Worm (Caenorhabditis elegans): ENCODE data around the gene pigg-1.

Gene pigg-1

ce11 chrII:8581700-8582099, 18.4 kb downstream of the pigg-1 start, which contains the start of gene arl-1:
Gene arl-1 (plus strand): TSS chrII:8582000.
- TF ChIP-seq nhr-28 (tag; optimal IDR thresholded peaks at IDR 0.05) (no peak), mml-1 (tag; optimal IDR thresholded peaks at IDR 0.05) (no peak), ZK546.5 (tag; optimal IDR thresholded peaks at IDR 0.05) (no peak), nfya-1 (tag; optimal IDR thresholded peaks at IDR 0.05; ENCODE audit: insufficient read depth) (no peak), skn-1 (tag; optimal IDR thresholded peaks at IDR 0.05) (no peak), zag-1 (tag; optimal IDR thresholded peaks at IDR 0.05) (no peak), elt-2 (tag; optimal IDR thresholded peaks at IDR 0.05) (no peak), jun-1 (tag; optimal IDR thresholded peaks at IDR 0.05) (no peak), mdl-1 (tag; optimal IDR thresholded peaks at IDR 0.05) (no peak), lsy-12 (tag; optimal IDR thresholded peaks at IDR 0.05) (no peak), R02D3.7 (tag; optimal IDR thresholded peaks at IDR 0.05) (no peak), aly-2 (tag; optimal IDR thresholded peaks at IDR 0.05) (no peak), daf-12 (tag; optimal IDR thresholded peaks at IDR 0.05) (no peak), ceh-9 (tag; optimal IDR thresholded peaks at IDR 0.05) (no peak)

DNA sequence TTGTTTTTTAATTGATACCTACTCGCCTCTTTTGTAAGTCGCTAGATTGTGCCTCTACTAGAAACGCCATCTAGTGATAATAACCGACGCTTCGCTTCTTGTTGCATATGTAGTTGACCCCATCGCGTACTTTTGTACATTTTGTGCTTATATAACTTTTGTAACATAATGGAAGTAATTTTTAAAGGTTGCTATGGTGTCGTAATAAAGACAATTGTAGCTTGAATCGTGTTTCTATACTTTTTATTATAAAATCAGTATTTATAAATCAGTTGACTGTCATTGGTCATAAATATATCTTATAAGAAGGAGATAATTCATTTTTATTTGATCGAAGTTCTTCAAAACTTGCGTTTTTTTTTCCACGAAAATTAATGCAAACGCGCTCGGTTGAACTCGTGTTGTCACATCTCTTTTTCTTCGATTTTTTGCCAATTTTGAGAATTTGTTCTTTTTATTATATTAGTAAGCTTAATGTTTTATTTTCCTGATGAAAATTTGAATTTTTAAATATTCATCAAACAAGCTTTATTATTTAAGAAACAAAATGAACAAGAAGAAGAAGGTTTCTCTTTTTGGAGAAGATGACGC, 22.5 kb downstream of the pigg-1 start, which contains the start of gene F54C9.9:
Gene F54C9.9 (plus strand): TSS at position 541 of the 591 bp plus-strand sequence.
- TF ChIP-seq nhr-43 (tag; optimal IDR thresholded peaks at IDR 0.05; ENCODE audit: poor library complexity, severe bottlenecking) (no peak), pha-4 (tag; optimal IDR thresholded peaks at IDR 0.05) (peak; percentile 71), nhr-67 (tag; optimal IDR thresholded peaks at IDR 0.05) (peak; percentile 35), elt-2 (tag; optimal IDR thresholded peaks at IDR 0.05) (no peak), sea-2 (GFP tag; optimal IDR thresholded peaks at IDR 0.05) (no peak), fkh-2 (tag; optimal IDR thresholded peaks at IDR 0.05) (no peak), lin-15B (tag; optimal IDR thresholded peaks at IDR 0.05) (peak; percentile 42), nfya-1 (tag; optimal IDR thresholded peaks at IDR 0.05; ENCODE audit: insufficient read depth) (peak; percentile 21), nhr-25 (tag; optimal IDR thresholded peaks at IDR 0.05) (no peak)

DNA sequence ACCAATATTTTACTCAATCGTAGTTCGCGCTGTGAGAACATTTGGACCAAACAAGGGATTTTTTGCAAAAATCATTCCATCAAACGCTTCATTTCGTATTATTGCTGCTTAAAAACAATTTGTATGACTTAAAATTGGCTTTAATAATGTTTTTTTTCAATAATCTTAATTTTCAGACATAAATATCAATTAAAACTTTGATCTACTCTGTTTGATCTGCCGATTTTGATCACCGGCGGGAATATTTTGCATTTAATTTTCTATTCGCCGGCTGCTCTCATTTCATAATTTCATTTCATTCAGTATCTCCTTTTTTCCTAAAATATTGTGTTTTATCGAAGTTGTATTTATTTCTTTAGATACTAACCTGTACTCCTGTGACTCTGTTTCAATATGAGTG, 24.9 kb downstream of the pigg-1 start, which contains the start of gene puf-5:
Gene puf-5 (plus strand): TSS at position 358 of the 400 bp plus-strand sequence.
- TF ChIP-seq elt-2 (tag; optimal IDR thresholded peaks at IDR 0.05) = no peak
- no peak for TF ChIP-seq sea-2 (GFP tag; optimal IDR thresholded peaks at IDR 0.05)
- no peak for TF ChIP-seq nhr-25 (tag; optimal IDR thresholded peaks at IDR 0.05)

- no peak for TF ChIP-seq aly-2 (tag; optimal IDR thresholded peaks at IDR 0.05)
- TF ChIP-seq tbx-2 (tag; optimal IDR thresholded peaks at IDR 0.05) = no peak
- no peak for TF ChIP-seq nhr-23 (tag; optimal IDR thresholded peaks at IDR 0.05)
- TF ChIP-seq nhr-67 (tag; optimal IDR thresholded peaks at IDR 0.05) = no peak
- no peak for TF ChIP-seq fkh-10 (GFP tag; optimal IDR thresholded peaks at IDR 0.05)
- TF ChIP-seq skn-1 (tag; optimal IDR thresholded peaks at IDR 0.05) = no peak
- no peak for TF ChIP-seq ceh-82 (tag; optimal IDR thresholded peaks at IDR 0.05)
- no peak for TF ChIP-seq ztf-4 (tag; optimal IDR thresholded peaks at IDR 0.05)
- no peak for TF ChIP-seq pqm-1 (tag; optimal IDR thresholded peaks at IDR 0.05)
- no peak for TF ChIP-seq ZK546.5 (tag; optimal IDR thresholded peaks at IDR 0.05)
- no peak for TF ChIP-seq elt-3 (tag; optimal IDR thresholded peaks at IDR 0.05)
- no peak for TF ChIP-seq nfya-1 (tag; optimal IDR thresholded peaks at IDR 0.05; ENCODE audit: insufficient read depth)
- no peak for TF ChIP-seq lsy-12 (tag; optimal IDR thresholded peaks at IDR 0.05)
Measured at ce11 chrII:8573044-8573443, 27.0 kb downstream of the pigg-1 start, which contains the start of gene F54C9.7. Gene F54C9.7 (plus strand): TSS chrII:8573344.

DNA sequence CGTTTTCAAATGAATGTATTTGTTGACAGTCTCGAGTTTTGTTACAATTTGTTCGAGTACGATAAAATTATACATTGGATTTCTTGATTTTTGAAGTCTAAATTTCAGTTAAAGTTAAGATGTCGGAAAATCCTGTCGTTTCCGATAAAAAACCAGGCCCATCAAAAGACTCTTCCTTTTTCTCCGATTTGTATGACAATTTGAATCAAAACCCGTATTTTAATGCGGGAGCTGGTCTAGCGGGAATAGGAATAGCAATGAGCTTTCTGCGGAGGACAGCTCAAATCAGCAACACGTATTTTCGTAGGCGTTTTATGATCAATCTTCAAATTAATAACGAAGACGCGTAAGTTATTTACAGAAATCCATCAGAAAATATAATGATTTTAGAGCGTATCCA, 29.1 kb downstream of the pigg-1 start, which contains the start of gene bcs-1:
Gene bcs-1 (plus strand): TSS at position 109 of the 400 bp plus-strand sequence.
- TF ChIP-seq egl-27 (tag; optimal IDR thresholded peaks at IDR 0.05) (no peak), hmg-11 (tag; optimal IDR thresholded peaks at IDR 0.05) (no peak), elt-1 (tag; optimal IDR thresholded peaks at IDR 0.05) (no peak), ceh-9 (tag; optimal IDR thresholded peaks at IDR 0.05) (no peak), nhr-25 (tag; optimal IDR thresholded peaks at IDR 0.05) (no peak), lin-15B (tag; optimal IDR thresholded peaks at IDR 0.05) (no peak), lsy-12 (tag; optimal IDR thresholded peaks at IDR 0.05) (no peak), elt-2 (tag; optimal IDR thresholded peaks at IDR 0.05) (no peak), daf-12 (tag; optimal IDR thresholded peaks at IDR 0.05) (no peak), ZK546.5 (tag; optimal IDR thresholded peaks at IDR 0.05) (no peak), nhr-67 (tag; optimal IDR thresholded peaks at IDR 0.05) (no peak), nhr-28 (tag; optimal IDR thresholded peaks at IDR 0.05) (no peak), nhr-12 (tag; optimal IDR thresholded peaks at IDR 0.05) (no peak)

Measured in whole organism, L3 larva.